Fruit fly (Drosophila melanogaster): ENCODE results near the gene CG12481.

CG12481 gene

DNA sequence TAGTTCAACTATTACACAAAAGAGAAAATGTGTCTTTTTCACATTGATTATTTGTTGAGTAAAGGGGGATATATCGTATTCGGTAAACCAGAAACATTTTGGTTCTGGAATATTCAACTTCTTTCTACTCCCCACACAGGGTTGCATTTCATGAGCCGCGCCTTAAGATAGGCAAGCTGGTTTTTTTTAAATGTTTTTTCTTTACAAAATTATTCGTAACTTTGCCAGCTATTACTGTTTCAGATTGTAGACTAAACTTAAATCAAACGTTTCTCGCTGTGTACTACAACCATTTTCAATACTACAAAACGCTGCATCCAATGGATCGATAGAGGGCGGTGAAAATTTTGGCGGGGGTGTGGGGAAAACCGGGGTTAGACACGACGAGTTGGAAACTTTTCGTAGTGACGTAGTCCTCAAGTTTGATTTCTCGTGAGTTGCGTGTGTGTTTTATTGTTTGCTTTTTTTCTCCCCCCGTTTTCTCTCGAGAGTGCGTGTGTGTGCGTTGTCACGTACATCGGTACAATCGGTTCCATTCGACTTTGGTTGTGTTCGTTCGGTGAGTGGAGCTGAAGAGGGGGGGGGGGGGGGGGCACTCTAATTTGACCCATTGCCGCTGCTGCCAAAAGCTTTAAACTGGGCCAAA, 26.6 kb downstream of the CG12481 start (continued):
- peak; percentile 12 for TF ChIP-seq Hmr (GFP tag; optimal IDR thresholded peaks at IDR 0.05)
- peak; percentile 7 for TF ChIP-seq ewg (GFP tag; optimal IDR thresholded peaks at IDR 0.05)
- TF ChIP-seq Antp (GFP tag; optimal IDR thresholded peaks at IDR 0.05): peak; percentile 22
- no peak for TF ChIP-seq Hmx (GFP tag; optimal IDR thresholded peaks at IDR 0.05)
- peak in 1 of 2 experiments; percentile 20 for TF ChIP-seq chif (GFP tag; optimal IDR thresholded peaks at IDR 0.05)
- TF ChIP-seq CG8290 (GFP tag; optimal IDR thresholded peaks at IDR 0.05): peak; percentile 88
- TF ChIP-seq CG8290 (tag; optimal IDR thresholded peaks at IDR 0.05): peak; percentile 21 to 67
- TF ChIP-seq lov (optimal IDR thresholded peaks at IDR 0.05): no peak
- no peak for TF ChIP-seq lov (GFP tag; IDR thresholded peaks at IDR 0.05)
- peak; percentile 46; the same call in 2 of the 3 replicates for TF ChIP-seq CG17361 (GFP tag; IDR thresholded peaks at IDR 0.05)
- TF ChIP-seq CG17328 (GFP tag; IDR thresholded peaks at IDR 0.05): 0 out of 2 replicates have a peak, but pooled peaks have one; percentile 8
- peak; percentile 22 for TF ChIP-seq PHDP (tag; optimal IDR thresholded peaks at IDR 0.05)
- TF ChIP-seq Six4 (GFP tag; optimal IDR thresholded peaks at IDR 0.05): no peak
- TF ChIP-seq ind (GFP tag; optimal IDR thresholded peaks at IDR 0.05): peak; percentile 23
- 0 out of 4 replicates have a peak, but pooled peaks have one; percentile 63 for TF ChIP-seq chinmo (GFP tag; IDR thresholded peaks at IDR 0.05; ENCODE audit: partially characterized antibody)
- TF ChIP-seq dysf (GFP tag; IDR thresholded peaks at IDR 0.05): peak; percentile 51; the same call in 1 of the 3 replicates
- TF ChIP-seq Sox102F (GFP tag; optimal IDR thresholded peaks at IDR 0.05): peak; percentile 51
- TF ChIP-seq CG18262 (tag; optimal IDR thresholded peaks at IDR 0.05): peak; percentile 46
- peak; percentile 47 for TF ChIP-seq CG30403 (GFP tag; optimal IDR thresholded peaks at IDR 0.05)
- TF ChIP-seq Bgb (GFP tag; IDR thresholded peaks at IDR 0.05; ENCODE audit: partially characterized antibody): no peak
- 0 out of 2 replicates have a peak, but pooled peaks have one; percentile 37 for TF ChIP-seq CG14014 (GFP tag; IDR thresholded peaks at IDR 0.05)
- TF ChIP-seq ro (GFP tag; IDR thresholded peaks at IDR 0.05): no peak
- peak; percentile 23 for TF ChIP-seq CG18619 (GFP tag; optimal IDR thresholded peaks at IDR 0.05)
- TF ChIP-seq CG14860 (GFP tag; IDR thresholded peaks at IDR 0.05; ENCODE audit: partially characterized antibody): no peak
- no peak for TF ChIP-seq C15 (GFP tag; IDR thresholded peaks at IDR 0.05)
- peak; percentile 45; the same call in 1 of the 2 replicates for TF ChIP-seq seq (GFP tag; IDR thresholded peaks at IDR 0.05)
- TF ChIP-seq da (GFP tag; optimal IDR thresholded peaks at IDR 0.05): no peak
- no peak for TF ChIP-seq CG7928 (GFP tag; optimal IDR thresholded peaks at IDR 0.05)
- peak; percentile 44 for TF ChIP-seq CG2712 (tag; optimal IDR thresholded peaks at IDR 0.05)
- 0 out of 3 replicates have a peak, but pooled peaks have one; percentile 14 for TF ChIP-seq Dbx (GFP tag; IDR thresholded peaks at IDR 0.05)
- peak; percentile 10 to 35 for TF ChIP-seq dpn (GFP tag; optimal IDR thresholded peaks at IDR 0.05)
- peak; percentile 13 for TF ChIP-seq CG12942 (GFP tag; optimal IDR thresholded peaks at IDR 0.05)
- TF ChIP-seq crol (GFP tag; IDR thresholded peaks at IDR 0.05): peak; percentile 88
- TF ChIP-seq CG12391 (tag; optimal IDR thresholded peaks at IDR 0.05): peak; percentile 47
- TF ChIP-seq CG31441 (GFP tag; IDR thresholded peaks at IDR 0.05): peak; percentile 57
- no peak for TF ChIP-seq knrl (GFP tag; IDR thresholded peaks at IDR 0.05; ENCODE audit: partially characterized antibody)
- 0 out of 4 replicates have a peak, but pooled peaks have one; percentile 23 for TF ChIP-seq Dll (GFP tag; IDR thresholded peaks at IDR 0.05; ENCODE audit: partially characterized antibody)
- no peak for TF ChIP-seq Poxn (GFP tag; IDR thresholded peaks at IDR 0.05)
- TF ChIP-seq vvl (GFP tag; IDR thresholded peaks at IDR 0.05): peak; percentile 43; the same call in 1 of the 2 replicates
- TF ChIP-seq sna (GFP tag; IDR thresholded peaks at IDR 0.05; ENCODE audit: partially characterized antibody): 0 out of 2 replicates have a peak, but pooled peaks have one; percentile 24
- TF ChIP-seq CG15269 (tag; optimal IDR thresholded peaks at IDR 0.05): peak; percentile 14
- TF ChIP-seq Ptx1 (GFP tag; IDR thresholded peaks at IDR 0.05): peak; percentile 32; the same call in 1 of the 2 replicates
- TF ChIP-seq Tbp (GFP tag; optimal IDR thresholded peaks at IDR 0.05): no peak
- peak; percentile 28 for TF ChIP-seq CG18599 (GFP tag; optimal IDR thresholded peaks at IDR 0.05)
- no peak for TF ChIP-seq corto (GFP tag; optimal IDR thresholded peaks at IDR 0.05)
- no peak for TF ChIP-seq CG1024 (GFP tag; IDR thresholded peaks at IDR 0.05)
- TF ChIP-seq CG10267 (tag; optimal IDR thresholded peaks at IDR 0.05): peak; percentile 6
- no peak for TF ChIP-seq CG12219 (GFP tag; optimal IDR thresholded peaks at IDR 0.05)
- TF ChIP-seq shn (GFP tag; optimal IDR thresholded peaks at IDR 0.05): peak; percentile 24
